Worm (Caenorhabditis elegans): ENCODE data around the gene sru-31.

The sru-31 gene

ce11 chrV:9812216-9812615 lies 4.3 kb upstream of the sru-31 start:
- no peak for TF ChIP-seq fkh-2 (tag; optimal IDR thresholded peaks at IDR 0.05)
- no peak for TF ChIP-seq fos-1 (tag; optimal IDR thresholded peaks at IDR 0.05)
- no peak for TF ChIP-seq jun-1 (tag; optimal IDR thresholded peaks at IDR 0.05)
- TF ChIP-seq unc-39 (tag; optimal IDR thresholded peaks at IDR 0.05): no peak
- TF ChIP-seq pha-4 (tag; optimal IDR thresholded peaks at IDR 0.05): no peak
- TF ChIP-seq ZK546.5 (tag; optimal IDR thresholded peaks at IDR 0.05): no peak
- TF ChIP-seq nhr-237 (tag; optimal IDR thresholded peaks at IDR 0.05): no peak
- TF ChIP-seq eor-1 (tag; optimal IDR thresholded peaks at IDR 0.05): no peak

- TF ChIP-seq daf-12 (tag; optimal IDR thresholded peaks at IDR 0.05): no peak
- TF ChIP-seq eor-1 (tag; optimal IDR thresholded peaks at IDR 0.05): no peak
- TF ChIP-seq ceh-9 (tag; optimal IDR thresholded peaks at IDR 0.05): no peak
- no peak for TF ChIP-seq skn-1 (tag; optimal IDR thresholded peaks at IDR 0.05)
- TF ChIP-seq tbx-2 (tag; optimal IDR thresholded peaks at IDR 0.05): no peak
- no peak for TF ChIP-seq fkh-10 (GFP tag; optimal IDR thresholded peaks at IDR 0.05)
- TF ChIP-seq unc-39 (tag; optimal IDR thresholded peaks at IDR 0.05): no peak
- no peak for TF ChIP-seq nfya-1 (tag; optimal IDR thresholded peaks at IDR 0.05; ENCODE audit: insufficient read depth)
- TF ChIP-seq nhr-25 (tag; optimal IDR thresholded peaks at IDR 0.05): no peak
- no peak for TF ChIP-seq lin-39 (tag; optimal IDR thresholded peaks at IDR 0.05)
Observed at ce11 chrV:9813527-9813926, 3.0 kb upstream of the sru-31 start, which contains the start of gene sru-30. TSS of gene sru-30 (plus strand) at chrV:9813827.

- TF ChIP-seq lin-39 (tag; optimal IDR thresholded peaks at IDR 0.05): no peak
- no peak for TF ChIP-seq jun-1 (tag; optimal IDR thresholded peaks at IDR 0.05)
Observed at ce11 chrV:9821724-9822123, 5.2 kb downstream of the sru-31 start, which contains the start of gene str-193. TSS of gene str-193 (minus strand) at chrV:9821824.

ce11 chrV:9824149-9824548 lies 7.7 kb downstream of the sru-31 start, which contains the start of gene str-2:
TSS of gene str-2 (minus strand) at chrV:9824249.
- TF ChIP-seq egl-27 (tag; optimal IDR thresholded peaks at IDR 0.05): no peak

- no peak for TF ChIP-seq sea-2 (GFP tag; optimal IDR thresholded peaks at IDR 0.05)
- TF ChIP-seq skn-1 (tag; optimal IDR thresholded peaks at IDR 0.05): no peak
- TF ChIP-seq nhr-77 (tag; optimal IDR thresholded peaks at IDR 0.05): no peak
- TF ChIP-seq nhr-237 (tag; optimal IDR thresholded peaks at IDR 0.05): no peak
Observed at ce11 chrV:9833900-9834299, 17.4 kb downstream of the sru-31 start, which contains the start of gene sru-40. TSS of gene sru-40 (minus strand) at chrV:9834000.

ce11 chrV:9835945-9836344 lies 19.5 kb downstream of the sru-31 start, which contains the start of gene sru-38:
TSS of gene sru-38 (minus strand) at chrV:9836045.
- TF ChIP-seq unc-39 (tag; optimal IDR thresholded peaks at IDR 0.05): no peak
- TF ChIP-seq nhr-12 (tag; optimal IDR thresholded peaks at IDR 0.05): no peak
- no peak for TF ChIP-seq eor-1 (tag; optimal IDR thresholded peaks at IDR 0.05)
- TF ChIP-seq nhr-237 (tag; optimal IDR thresholded peaks at IDR 0.05): no peak
- no peak for TF ChIP-seq nhr-76 (tag; optimal IDR thresholded peaks at IDR 0.05)
- no peak for TF ChIP-seq ZK546.5 (tag; optimal IDR thresholded peaks at IDR 0.05)
- TF ChIP-seq lin-39 (tag; optimal IDR thresholded peaks at IDR 0.05): no peak
- no peak for TF ChIP-seq ztf-11 (tag; optimal IDR thresholded peaks at IDR 0.05)
- TF ChIP-seq nhr-25 (tag; optimal IDR thresholded peaks at IDR 0.05): no peak
- TF ChIP-seq jun-1 (tag; optimal IDR thresholded peaks at IDR 0.05): no peak
- TF ChIP-seq ceh-82 (tag; optimal IDR thresholded peaks at IDR 0.05): no peak
- no peak for TF ChIP-seq R02D3.7 (tag; optimal IDR thresholded peaks at IDR 0.05)
- TF ChIP-seq nfya-1 (tag; optimal IDR thresholded peaks at IDR 0.05; ENCODE audit: insufficient read depth): no peak
- no peak for TF ChIP-seq nhr-43 (tag; optimal IDR thresholded peaks at IDR 0.05; ENCODE audit: poor library complexity, severe bottlenecking)
- no peak for TF ChIP-seq aly-2 (tag; optimal IDR thresholded peaks at IDR 0.05)
- no peak for TF ChIP-seq egl-5 (tag; optimal IDR thresholded peaks at IDR 0.05)
- TF ChIP-seq nhr-67 (tag; optimal IDR thresholded peaks at IDR 0.05): no peak
- no peak for TF ChIP-seq unc-62 (GFP tag; optimal IDR thresholded peaks at IDR 0.05)

- TF ChIP-seq ama-1 (optimal IDR thresholded peaks at IDR 0.05) (no peak), jun-1 (tag; optimal IDR thresholded peaks at IDR 0.05) (no peak), tbx-2 (tag; optimal IDR thresholded peaks at IDR 0.05) (no peak), mml-1 (tag; optimal IDR thresholded peaks at IDR 0.05) (no peak), lin-15B (tag; optimal IDR thresholded peaks at IDR 0.05) (no peak), zag-1 (tag; optimal IDR thresholded peaks at IDR 0.05) (no peak), nhr-23 (tag; optimal IDR thresholded peaks at IDR 0.05) (no peak), ceh-16 (tag; optimal IDR thresholded peaks at IDR 0.05) (no peak), egl-5 (tag; optimal IDR thresholded peaks at IDR 0.05) (no peak), nhr-12 (tag; optimal IDR thresholded peaks at IDR 0.05) (no peak), aly-2 (tag; optimal IDR thresholded peaks at IDR 0.05) (no peak), mdl-1 (tag; optimal IDR thresholded peaks at IDR 0.05) (no peak), nfya-1 (tag; optimal IDR thresholded peaks at IDR 0.05; ENCODE audit: insufficient read depth) (no peak), nhr-11 (tag; optimal IDR thresholded peaks at IDR 0.05) (no peak), egl-27 (tag; optimal IDR thresholded peaks at IDR 0.05) (no peak), fkh-2 (tag; optimal IDR thresholded peaks at IDR 0.05) (no peak), elt-3 (tag; optimal IDR thresholded peaks at IDR 0.05) (no peak), nhr-28 (tag; optimal IDR thresholded peaks at IDR 0.05) (no peak), pha-4 (tag; optimal IDR thresholded peaks at IDR 0.05) (no peak)
Observed at ce11 chrV:9837679-9838078, 21.2 kb downstream of the sru-31 start, which contains the start of gene srsx-21. TSS of gene srsx-21 (plus strand) at chrV:9837979.

All from whole organism, L3 larva.